Worm (Caenorhabditis elegans) whole organism, L4 larva: Measurements from ENCODE around the gene M03F8.5.

ENCODE experiments used
- D1046.2 ChIP-seq: fragments of 200-800 bp; sonication (Bioruptor generic); IDR thresholded peaks from 2 replicates; pipeline ENCODE4 v1.3.6; 2022; ENCODE audit warnings: missing genetic modification characterization, missing compliant biosample characterization
- F26F4.8 ChIP-seq: fragments of 200-800 bp; sonication (Bioruptor generic); conservative IDR thresholded peaks from 2 replicates; pipeline ENCODE4 v1.3.6; 2022; ENCODE audit warnings: missing genetic modification characterization, missing compliant biosample characterization
- F37D6.2 ChIP-seq: sonication (generic microtip); optimal IDR thresholded peaks from 2 replicates; lab custom pipeline; 2016; ENCODE audit warnings: mild to moderate bottlenecking, missing genetic modification characterization, missing compliant biosample characterization
- T26A8.4 ChIP-seq: fragments of 200-800 bp; sonication (Bioruptor generic); IDR thresholded peaks from 2 replicates; pipeline ENCODE4 v1.3.6; 2022; ENCODE audit warnings: missing genetic modification characterization, missing compliant biosample characterization
- Y105C5A.15 ChIP-seq: fragments of 200-800 bp; sonication (Bioruptor generic); IDR thresholded peaks from 2 replicates; pipeline ENCODE4 v1.3.6; 2022; ENCODE audit warnings: missing genetic modification characterization, missing compliant biosample characterization
- aha-1 ChIP-seq: fragments of 150-350 bp; peaks from one replicate; lab custom pipeline; 2014; ENCODE audit warnings: missing biosample characterization, missing genetic modification characterization
- aly-2 ChIP-seq: sonication (generic microtip); optimal IDR thresholded peaks from 2 replicates; lab custom pipeline; 2018; ENCODE audit warnings: missing biosample characterization, missing genetic modification characterization
- ama-1 ChIP-seq: fragments of 150-350 bp; optimal IDR thresholded peaks from 2 replicates; lab custom pipeline; 2014; ENCODE audit warnings: inconsistent platforms, mixed read lengths
- arid-1 ChIP-seq: fragments of 200-800 bp; sonication (Bioruptor generic); conservative IDR thresholded peaks from 2 replicates; pipeline ENCODE4 v1.3.6; 2022; ENCODE audit warnings: missing genetic modification reagents, missing genetic modification characterization, missing compliant biosample characterization
- ceh-20 ChIP-seq: fragments of 200-800 bp; sonication (Bioruptor generic); IDR thresholded peaks from 2 replicates; pipeline ENCODE4 v1.3.6; 2022; ENCODE audit warnings: missing genetic modification reagents, missing genetic modification characterization, missing compliant biosample characterization
- ctbp-1 ChIP-seq: fragments of 200-800 bp; sonication (Bioruptor generic); IDR thresholded peaks from 2 replicates; pipeline ENCODE4 v1.3.6; 2022; ENCODE audit warnings: missing genetic modification reagents, missing genetic modification characterization, missing compliant biosample characterization
- dmd-6 ChIP-seq: fragments of 200-800 bp; sonication (Bioruptor generic); IDR thresholded peaks from 2 replicates; pipeline ENCODE4 v1.3.6; 2022; ENCODE audit warnings: missing genetic modification reagents, missing genetic modification characterization, missing compliant biosample characterization
- egl-27 ChIP-seq: sonication (generic microtip); optimal IDR thresholded peaks from 3 replicates; lab custom pipeline; 2017; ENCODE audit warnings: missing biosample characterization, missing genetic modification reagents, missing genetic modification characterization
- hif-1 ChIP-seq, 2 experiments: sonication (generic microtip); optimal IDR thresholded peaks; 2 replicates each; lab custom pipeline; 2016 to 2017; ENCODE audit warnings: missing compliant biosample characterization in 2 of 2, missing genetic modification characterization in 2 of 2, missing genetic modification reagents in 2 of 2, missing genotype in 2 of 2, mild to moderate bottlenecking in 1 of 2
- hlh-30 ChIP-seq: sonication (generic microtip); optimal IDR thresholded peaks from 2 replicates; lab custom pipeline; 2017; ENCODE audit warnings: antibody characterized with exemption, mild to moderate bottlenecking, missing genetic modification characterization, missing compliant biosample characterization; ENCODE audit not compliant: insufficient read depth
- lin-39 ChIP-seq: fragments of 150-350 bp; optimal IDR thresholded peaks from 2 replicates; lab custom pipeline; 2014; ENCODE audit warnings: missing biosample characterization, missing genetic modification reagents, missing genetic modification characterization
- lsy-2 ChIP-seq, 2 experiments: fragments of 150-350 bp in 1 of 2; sonication (generic microtip) in 1 of 2; optimal IDR thresholded peaks; 2 replicates each; lab custom pipeline; 2014 to 2017; ENCODE audit warnings: missing biosample characterization in 2 of 2, missing genetic modification characterization in 2 of 2
- madf-5 ChIP-seq, 2 experiments: fragments of 200-800 bp; sonication (Bioruptor generic); IDR thresholded peaks; 2 replicates each; pipeline ENCODE4 v1.3.6; 2022; ENCODE audit warnings: missing compliant biosample characterization in 2 of 2, missing genetic modification characterization in 2 of 2
- nhr-111 ChIP-seq: fragments of 200-800 bp; sonication (Bioruptor generic); optimal IDR thresholded peaks from 2 replicates; lab custom pipeline; 2018; ENCODE audit warnings: mild to moderate bottlenecking, missing genetic modification characterization, missing compliant biosample characterization
- nhr-25 ChIP-seq: sonication (generic microtip); optimal IDR thresholded peaks from 2 replicates; lab custom pipeline; 2017; ENCODE audit warnings: missing genetic modification characterization, mild to moderate bottlenecking, missing compliant biosample characterization, antibody characterized with exemption, moderate library complexity, borderline replicate concordance; ENCODE audit not compliant: insufficient read depth
- nhr-48 ChIP-seq: sonication (generic microtip); optimal IDR thresholded peaks from 2 replicates; lab custom pipeline; 2016; ENCODE audit warnings: mild to moderate bottlenecking, missing genetic modification characterization, missing compliant biosample characterization
- nhr-6 ChIP-seq: fragments of 150-350 bp; optimal IDR thresholded peaks from 2 replicates; lab custom pipeline; 2014; ENCODE audit warnings: missing biosample characterization, missing genetic modification characterization
- rbr-2 ChIP-seq: sonication (generic microtip); optimal IDR thresholded peaks from 2 replicates; lab custom pipeline; 2016; ENCODE audit warnings: missing genotype, missing genetic modification characterization, missing compliant biosample characterization
- saeg-2 ChIP-seq: fragments of 200-800 bp; sonication (Bioruptor generic); IDR thresholded peaks from 2 replicates; pipeline ENCODE4 v1.3.6; 2022; ENCODE audit warnings: missing genetic modification reagents, missing genetic modification characterization, missing compliant biosample characterization
- skn-1 ChIP-seq: fragments of 150-350 bp; optimal IDR thresholded peaks from 2 replicates; lab custom pipeline; 2014; ENCODE audit warnings: missing biosample characterization, missing genetic modification characterization
- snpc-1.2 ChIP-seq: fragments of 200-800 bp; sonication (Bioruptor generic); IDR thresholded peaks from 2 replicates; pipeline ENCODE4 v1.3.6; 2022; ENCODE audit warnings: missing genetic modification reagents, missing genetic modification characterization, missing compliant biosample characterization
- tag-97 ChIP-seq: fragments of 200-800 bp; sonication (Bioruptor generic); IDR thresholded peaks from 2 replicates; pipeline ENCODE4 v1.3.6; 2022; ENCODE audit warnings: missing genetic modification characterization, missing compliant biosample characterization
- unc-130 ChIP-seq: sonication (generic microtip); optimal IDR thresholded peaks from 2 replicates; lab custom pipeline; 2016; ENCODE audit warnings: missing genetic modification reagents, missing genetic modification characterization, missing compliant biosample characterization
- unc-62 ChIP-seq, 3 experiments: fragments of 150-350 bp in 1 of 3; sonication (generic microtip); optimal IDR thresholded peaks in 2 of 3; peaks in 1 of 3; 1 replicate in 1 of 3; 2 replicates in 2 of 3; lab custom pipeline; 2014 to 2017; ENCODE audit warnings: missing biosample characterization in 3 of 3, missing genetic modification characterization in 3 of 3, missing genetic modification reagents in 3 of 3, missing genotype in 1 of 3
- zfp-3 ChIP-seq: fragments of 200-800 bp; sonication (Bioruptor generic); conservative IDR thresholded peaks from 2 replicates; pipeline ENCODE4 v1.3.6; 2022; ENCODE audit warnings: missing genetic modification reagents, missing genetic modification characterization, missing compliant biosample characterization
- zip-11 ChIP-seq: fragments of 200-800 bp; sonication (Bioruptor generic); IDR thresholded peaks from 2 replicates; pipeline ENCODE4 v1.3.6; 2022; ENCODE audit warnings: missing genetic modification characterization, missing compliant biosample characterization
- zip-2 ChIP-seq: fragments of 150-350 bp; optimal IDR thresholded peaks from 2 replicates; lab custom pipeline; 2014; ENCODE audit warnings: missing biosample characterization, missing genetic modification characterization

Gene M03F8.5

ce11 chrV:5906252-5906651 is 30.3 kb downstream of the M03F8.5 start, which contains the start of gene srd-15:
Gene srd-15 (minus strand): TSS chrV:5906352.
- TF ChIP-seq egl-27 (tag; lab: Kevin White, UChicago), result no peak

ce11 chrV:5901833-5902232 is 34.8 kb downstream of the M03F8.5 start, which contains the start of gene C04E6.5:
Gene C04E6.5 (plus strand): TSS chrV:5902133.
- TF ChIP-seq hif-1 (tag; optimal IDR thresholded peaks at IDR 0.05; lab: Kevin White, UChicago) (no peak), snpc-1.2 (GFP tag; lab: Robert Waterston, UW) (no peak), zip-2 (no peak), aha-1 (tag; lab: Kevin White, UChicago) (no peak), F37D6.2 (no peak), nhr-6 (tag; lab: Kevin White, UChicago) (no peak), T26A8.4 (no peak), hlh-30 (no peak)

- TF ChIP-seq tag-97 (no peak), D1046.2 (GFP tag; lab: Robert Waterston, UW) (no peak), Y105C5A.15 (GFP tag; lab: Robert Waterston, UW) (no peak)
Observed at ce11 chrV:5899940-5900339, 36.7 kb downstream of the M03F8.5 start, which contains the start of gene srd-16. Gene srd-16 (minus strand): TSS chrV:5900040.

- TF ChIP-seq hlh-30 (no peak), aly-2 (tag; lab: Kevin White, UChicago) (no peak), Y105C5A.15 (GFP tag; lab: Robert Waterston, UW) (no peak), dmd-6 (GFP tag; lab: Robert Waterston, UW) (no peak), saeg-2 (GFP tag; lab: Robert Waterston, UW) (no peak), zip-11 (GFP tag; lab: Robert Waterston, UW) (no peak), lsy-2 (tag; optimal IDR thresholded peaks at IDR 0.05; lab: Kevin White, UChicago) (no peak), skn-1 (no peak), madf-5 (GFP tag; IDR thresholded peaks at IDR 0.05; lab: Robert Waterston, UW) (no peak), F26F4.8 (GFP tag; lab: Robert Waterston, UW) (no peak)
Observed at ce11 chrV:5895021-5895420, 41.6 kb downstream of the M03F8.5 start, which contains the start of gene grd-9. Gene grd-9 (plus strand): TSS chrV:5895321.

ce11 chrV:5893015-5893414 is 43.6 kb downstream of the M03F8.5 start, which contains the start of gene C04E6.7:
Gene C04E6.7 (plus strand): TSS chrV:5893315.
- TF ChIP-seq unc-130 (GFP tag; lab: Kevin White, UChicago) (no peak), zfp-3 (GFP tag; lab: Robert Waterston, UW) (no peak), ctbp-1 (GFP tag; lab: Robert Waterston, UW) (no peak), nhr-111 (GFP tag; lab: Kevin White, UChicago) (no peak), nhr-25 (tag; lab: Kevin White, UChicago) (no peak)

ce11 chrV:5891204-5891603 is 45.4 kb downstream of the M03F8.5 start:
- TF ChIP-seq aha-1 (tag; lab: Kevin White, UChicago), result peak; percentile 90
- TF ChIP-seq snpc-1.2 (GFP tag; lab: Robert Waterston, UW), result no peak
- peak in 1 of 2 experiments; percentile 17 for TF ChIP-seq unc-62 (GFP tag; optimal IDR thresholded peaks at IDR 0.05 in 1 of 2; lab: Kevin White, UChicago)
- no peak for TF ChIP-seq unc-62 (tag; optimal IDR thresholded peaks at IDR 0.05; lab: Kevin White, UChicago)
- TF ChIP-seq, all 104 proteins: peak for 2

ce11 chrV:5888820-5889219 is 47.8 kb downstream of the M03F8.5 start:
- peak; percentile 45; the same call in 1 of the 2 replicates for TF ChIP-seq ceh-20 (GFP tag; lab: Robert Waterston, UW)
- no peak for TF ChIP-seq arid-1 (GFP tag; lab: Robert Waterston, UW)
- TF ChIP-seq unc-130 (GFP tag; lab: Kevin White, UChicago), result no peak
- TF ChIP-seq unc-62 (GFP tag; optimal IDR thresholded peaks at IDR 0.05 in 1 of 2; lab: Kevin White, UChicago), result peak in 1 of 2 experiments; percentile 25
- TF ChIP-seq unc-62 (tag; optimal IDR thresholded peaks at IDR 0.05; lab: Kevin White, UChicago), result no peak
- no peak for TF ChIP-seq lin-39 (tag; lab: Kevin White, UChicago)
- TF ChIP-seq nhr-48 (tag; lab: Kevin White, UChicago), result no peak
- TF ChIP-seq rbr-2 (tag; lab: Kevin White, UChicago), result no peak
- no peak for TF ChIP-seq ama-1
